Fruit fly (Drosophila melanogaster): ENCODE results near the gene Cyt-b5-r.

- no peak for TF ChIP-seq CG8478 (optimal IDR thresholded peaks at IDR 0.05)
- TF ChIP-seq CTCF (optimal IDR thresholded peaks at IDR 0.05), result no peak
These were observed 18.2 kb upstream of the Cyt-b5-r start for dm6 chr2L:16808752-16809151.

Data from S2 (cell line).